Fruit fly (Drosophila melanogaster) whole organism, embryonic: Measurements from ENCODE around the gene Mical.

Experiments used
- Adf1 ChIP-seq: fragments of 200-800 bp; sonication (Bioruptor generic); IDR thresholded peaks from 2 replicates; pipeline ENCODE4 v1.3.6; 2022; ENCODE audit warnings: missing biosample characterization, missing genetic modification characterization
- Atf3 ChIP-seq: fragments of 200-800 bp; sonication (Bioruptor generic); optimal IDR thresholded peaks from 3 replicates; lab custom pipeline; 2016; ENCODE audit warnings: missing biosample characterization, missing genetic modification characterization
- CG10209 ChIP-seq: fragments of 200-800 bp; sonication (Bioruptor generic); optimal IDR thresholded peaks from 3 replicates; lab custom pipeline; 2017; ENCODE audit warnings: missing biosample characterization, mild to moderate bottlenecking, missing genetic modification characterization, missing genetic modification reagents
- CG10431 ChIP-seq: fragments of 200-800 bp; sonication (Bioruptor generic); optimal IDR thresholded peaks from 3 replicates; lab custom pipeline; 2018; ENCODE audit warnings: missing biosample characterization, mild to moderate bottlenecking, missing genetic modification characterization
- CG11247 ChIP-seq: fragments of 200-800 bp; sonication (Bioruptor generic); IDR thresholded peaks from 2 replicates; pipeline ENCODE4 v1.3.6; 2022; ENCODE audit warnings: missing biosample characterization, missing genetic modification characterization
- CG12104 ChIP-seq: fragments of 200-800 bp; sonication (Bioruptor generic); optimal IDR thresholded peaks from 3 replicates; lab custom pipeline; 2016; ENCODE audit warnings: missing biosample characterization, missing genetic modification characterization
- CG14860 ChIP-seq: fragments of 200-800 bp; sonication (Bioruptor generic); IDR thresholded peaks from 3 replicates; pipeline ENCODE4 v1.3.6; 2022; ENCODE audit warnings: missing biosample characterization, missing genetic modification characterization; ENCODE audit not compliant: partially characterized antibody
- CG16813 ChIP-seq: fragments of 200-800 bp; sonication (Bioruptor generic); IDR thresholded peaks from 3 replicates; pipeline ENCODE4 v1.3.6; 2022; ENCODE audit warnings: missing biosample characterization, missing genetic modification characterization; ENCODE audit not compliant: partially characterized antibody
- CG16815 ChIP-seq: fragments of 200-800 bp; sonication (Bioruptor generic); optimal IDR thresholded peaks from 3 replicates; lab custom pipeline; 2017; ENCODE audit warnings: missing biosample characterization, mild to moderate bottlenecking, missing genetic modification characterization
- CG1832 ChIP-seq: fragments of 200-800 bp; sonication (Bioruptor generic); optimal IDR thresholded peaks from 2 replicates; lab custom pipeline; 2017; ENCODE audit warnings: missing biosample characterization, mild to moderate bottlenecking, missing genetic modification characterization, inconsistent platforms
- CG30431 ChIP-seq: fragments of 200-800 bp; sonication (Bioruptor generic); optimal IDR thresholded peaks from 2 replicates; lab custom pipeline; 2017; ENCODE audit warnings: missing biosample characterization, missing genetic modification characterization
- CG31441 ChIP-seq: fragments of 200-800 bp; sonication (Bioruptor generic); IDR thresholded peaks from 2 replicates; pipeline ENCODE4 v1.3.6; 2022; ENCODE audit warnings: missing biosample characterization, missing genetic modification characterization
- CG32532 ChIP-seq: fragments of 200-800 bp; sonication (Bioruptor generic); IDR thresholded peaks from 2 replicates; pipeline ENCODE4 v1.3.6; 2022; ENCODE audit warnings: missing biosample characterization, missing genetic modification characterization
- CG4707 ChIP-seq: fragments of 200-800 bp; sonication (Bioruptor generic); optimal IDR thresholded peaks from 2 replicates; lab custom pipeline; 2018; ENCODE audit warnings: missing biosample characterization, mild to moderate bottlenecking, missing genetic modification characterization, moderate library complexity
- CG7928 ChIP-seq: fragments of 200-800 bp; sonication (Bioruptor generic); optimal IDR thresholded peaks from 2 replicates; lab custom pipeline; 2017; ENCODE audit warnings: missing biosample characterization, mild to moderate bottlenecking, missing genetic modification characterization
- CG9817 ChIP-seq: fragments of 200-800 bp; sonication (Bioruptor generic); optimal IDR thresholded peaks from 2 replicates; lab custom pipeline; 2018; ENCODE audit warnings: missing biosample characterization, mild to moderate bottlenecking, missing genetic modification characterization, moderate library complexity
- Dref ChIP-seq: fragments of 200-800 bp; sonication (Bioruptor generic); IDR thresholded peaks from 2 replicates; pipeline ENCODE4 v1.3.6; 2022; ENCODE audit warnings: missing biosample characterization, missing genetic modification characterization
- GATAe ChIP-seq: fragments of 200-800 bp; sonication (Bioruptor generic); conservative IDR thresholded peaks from 2 replicates; pipeline ENCODE4 v1.3.6; 2022; ENCODE audit warnings: missing biosample characterization, missing genetic modification characterization
- Hmx ChIP-seq: fragments of 200-800 bp; sonication (Bioruptor generic); optimal IDR thresholded peaks from 2 replicates; lab custom pipeline; 2016; ENCODE audit warnings: missing biosample characterization, missing genetic modification characterization
- NC2α ChIP-seq: fragments of 200-800 bp; sonication (Bioruptor generic); optimal IDR thresholded peaks from 2 replicates; lab custom pipeline; 2016; ENCODE audit warnings: missing biosample characterization, missing genetic modification characterization
- Nf-YB ChIP-seq: fragments of 200-800 bp; sonication (Bioruptor generic); optimal IDR thresholded peaks from 3 replicates; lab custom pipeline; 2019; ENCODE audit warnings: missing biosample characterization, mild to moderate bottlenecking, missing genetic modification characterization, moderate library complexity
- Nf-YC ChIP-seq: fragments of 200-800 bp; optimal IDR thresholded peaks from 3 replicates; lab custom pipeline; 2019; ENCODE audit warnings: missing biosample characterization, mild to moderate bottlenecking, missing genetic modification characterization, moderate library complexity
- Trl ChIP-seq, 3 experiments: fragments of >200 bp in 2 of 3; fragments of 200-800 bp in 1 of 3; sonication (Bioruptor generic) in 1 of 3; optimal IDR thresholded peaks; 2 replicates in 1 of 3; 3 replicates in 2 of 3; lab custom pipeline; 2016 to 2017; ENCODE audit warnings: missing biosample characterization in 1 of 3, missing genetic modification characterization in 1 of 3
- az2 ChIP-seq: fragments of 200-800 bp; sonication (Bioruptor generic); optimal IDR thresholded peaks from 3 replicates; lab custom pipeline; 2016; ENCODE audit warnings: missing biosample characterization, missing genetic modification characterization
- chinmo ChIP-seq: fragments of 200-800 bp; sonication (Bioruptor generic); IDR thresholded peaks from 4 replicates; pipeline ENCODE4 v1.3.6; 2022; ENCODE audit warnings: missing biosample characterization, missing genetic modification characterization; ENCODE audit not compliant: partially characterized antibody
- dan ChIP-seq: fragments of 200-800 bp; sonication (Bioruptor generic); IDR thresholded peaks from 2 replicates; pipeline ENCODE4 v1.3.6; 2022; ENCODE audit warnings: missing biosample characterization, missing genetic modification characterization
- danr ChIP-seq: fragments of 200-800 bp; sonication (Bioruptor generic); IDR thresholded peaks from 2 replicates; pipeline ENCODE4 v1.3.6; 2022; ENCODE audit warnings: missing biosample characterization, missing genetic modification characterization
- dimm ChIP-seq: fragments of 200-800 bp; sonication (Bioruptor generic); IDR thresholded peaks from 2 replicates; pipeline ENCODE4 v1.3.6; 2022; ENCODE audit warnings: missing biosample characterization, missing genetic modification characterization
- ewg ChIP-seq: fragments of 200-800 bp; sonication (Bioruptor generic); optimal IDR thresholded peaks from 3 replicates; lab custom pipeline; 2017; ENCODE audit warnings: mild to moderate bottlenecking, missing biosample characterization, missing genetic modification reagents, missing genetic modification characterization
- hth ChIP-seq: fragments of >200 bp; optimal IDR thresholded peaks from 2 replicates; lab custom pipeline; 2017; ENCODE audit warnings: inconsistent platforms
- insv ChIP-seq, 2 experiments: fragments of 200-800 bp; sonication (Bioruptor generic); optimal IDR thresholded peaks; 3 replicates each; lab custom pipeline; 2016 to 2018; ENCODE audit warnings: missing biosample characterization in 2 of 2, missing genetic modification characterization in 2 of 2
- nerfin-1 ChIP-seq: fragments of 200-800 bp; sonication (Bioruptor generic); optimal IDR thresholded peaks from 3 replicates; lab custom pipeline; 2019; ENCODE audit warnings: missing biosample characterization, mild to moderate bottlenecking, missing genetic modification characterization, moderate library complexity
- nerfin-2 ChIP-seq: fragments of 200-800 bp; sonication (Bioruptor generic); IDR thresholded peaks from 2 replicates; pipeline ENCODE4 v1.3.6; 2022; ENCODE audit warnings: missing biosample characterization, missing genetic modification characterization; ENCODE audit not compliant: partially characterized antibody
- odd ChIP-seq: fragments of 200-800 bp; sonication (Bioruptor generic); optimal IDR thresholded peaks from 2 replicates; lab custom pipeline; 2017; ENCODE audit warnings: missing biosample characterization, mild to moderate bottlenecking, missing genetic modification characterization
- onecut ChIP-seq: fragments of 200-800 bp; sonication (Bioruptor generic); IDR thresholded peaks from 2 replicates; pipeline ENCODE4 v1.3.6; 2022; ENCODE audit warnings: missing biosample characterization, missing genetic modification characterization
- psq ChIP-seq: fragments of 200-800 bp; sonication (Bioruptor generic); optimal IDR thresholded peaks from 2 replicates; lab custom pipeline; 2017; ENCODE audit warnings: missing biosample characterization, missing genetic modification characterization
- scrt ChIP-seq: fragments of 200-800 bp; sonication (Bioruptor generic); optimal IDR thresholded peaks from 2 replicates; lab custom pipeline; 2018; ENCODE audit warnings: missing biosample characterization, mild to moderate bottlenecking, missing genetic modification characterization, moderate library complexity
- seq ChIP-seq: fragments of 200-800 bp; sonication (Bioruptor generic); IDR thresholded peaks from 2 replicates; pipeline ENCODE4 v1.3.6; 2022; ENCODE audit warnings: missing biosample characterization, missing genetic modification characterization
- so ChIP-seq: fragments of 200-800 bp; sonication (Bioruptor generic); IDR thresholded peaks from 3 replicates; pipeline ENCODE4 v1.3.6; 2022; ENCODE audit warnings: missing biosample characterization, missing genetic modification characterization
- tx ChIP-seq: fragments of 200-800 bp; sonication (Bioruptor generic); optimal IDR thresholded peaks from 2 replicates; lab custom pipeline; 2016; ENCODE audit warnings: missing biosample characterization, missing genetic modification characterization

Mical gene

DNA sequence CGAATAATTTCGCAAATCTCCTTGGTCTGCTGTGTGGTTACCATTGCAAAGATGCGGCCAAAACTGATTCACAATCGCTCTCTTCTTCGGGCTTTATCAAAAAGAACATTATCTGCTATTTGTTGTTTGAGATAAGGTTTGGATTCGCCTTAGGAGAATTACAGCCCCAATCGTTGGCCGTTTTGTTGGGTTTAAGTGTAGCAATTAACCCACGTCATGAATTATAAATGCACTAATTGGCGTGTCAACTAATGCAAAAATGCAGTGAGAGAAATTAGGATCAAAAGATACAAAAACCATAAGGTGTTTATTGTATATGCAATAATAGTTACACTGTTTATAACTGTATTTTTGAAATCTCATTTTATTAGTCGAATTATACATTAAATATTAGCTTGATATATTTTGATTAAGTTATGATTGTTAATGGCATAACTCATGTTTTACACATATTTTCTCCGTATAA, 32.7 kb upstream of the Mical start, which contains the start of gene Alp13:
Alp13 (minus strand) TSS at position 51 of the 466 bp plus-strand sequence.
- TF ChIP-seq az2: no peak
- TF ChIP-seq CG12104 (GFP tag; lab: Kevin White, UChicago): no peak
- no peak for TF ChIP-seq CG31441 (GFP tag; lab: Robert Waterston, UW)
- TF ChIP-seq CG10431: no peak

DNA sequence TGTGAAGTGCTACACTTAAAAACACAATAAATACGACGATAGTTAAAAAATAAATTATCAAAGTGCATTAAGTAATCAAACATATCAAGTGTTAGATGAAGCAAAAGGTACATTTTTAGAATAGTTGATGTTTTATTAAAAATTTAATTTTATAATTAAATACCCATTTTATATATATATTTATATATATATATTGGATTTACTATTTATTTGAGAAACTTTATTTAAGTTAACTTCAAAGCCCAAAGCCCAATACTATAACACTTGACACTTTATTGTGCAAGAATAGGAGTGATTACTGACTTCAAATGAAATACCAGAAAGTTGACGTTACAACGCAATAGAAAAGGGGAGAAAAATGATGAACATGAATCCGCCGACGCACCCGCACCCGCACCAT, 28.1 kb upstream of the Mical start, which contains the start of gene nerfin-2:
nerfin-2 (plus strand) TSS at position 301 of the 400 bp plus-strand sequence.
- TF ChIP-seq CG30431 (no peak), CG9817 (tag; lab: Kevin White, UChicago) (no peak), insv (GFP tag; optimal IDR thresholded peaks at IDR 0.05; lab: Kevin White, UChicago) (no peak), CG4707 (GFP tag; lab: Kevin White, UChicago) (no peak), CG12104 (GFP tag; lab: Kevin White, UChicago) (no peak), Trl (optimal IDR thresholded peaks at IDR 0.05; lab: Kevin White, UChicago) (no peak), Trl (GFP tag; optimal IDR thresholded peaks at IDR 0.05; lab: Kevin White, UChicago) (no peak), psq (GFP tag; lab: Kevin White, UChicago) (no peak), Hmx (GFP tag; lab: Kevin White, UChicago) (no peak), CG14860 (GFP tag; lab: Robert Waterston, UW) (no peak), CG10209 (GFP tag; lab: Kevin White, UChicago) (no peak), CG7928 (no peak), CG16815 (GFP tag; lab: Kevin White, UChicago) (no peak), nerfin-2 (GFP tag; lab: Robert Waterston, UW) (no peak), odd (GFP tag; lab: Kevin White, UChicago) (no peak), tx (GFP tag; lab: Kevin White, UChicago) (no peak)

DNA sequence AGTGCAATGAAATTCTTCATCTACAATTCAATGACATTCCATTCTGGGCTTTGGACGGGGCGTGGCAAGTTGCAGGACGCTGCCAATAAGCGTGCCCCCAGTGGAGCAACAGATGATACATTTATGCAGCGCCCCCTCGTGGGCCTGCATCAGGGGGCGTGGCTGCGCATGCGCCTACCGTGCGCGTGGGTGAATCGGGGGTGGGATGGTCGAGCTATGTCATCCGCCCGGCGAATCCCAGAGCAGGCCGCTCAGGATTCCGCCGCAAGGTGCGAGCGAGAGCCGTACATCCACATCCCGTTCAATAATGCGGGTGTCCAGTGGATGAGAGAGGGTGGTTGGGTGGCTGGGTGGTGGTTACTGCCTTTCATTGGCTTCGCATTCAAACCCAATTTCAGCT, 27.5 kb upstream of the Mical start:
- TF ChIP-seq CG11247: no peak
- TF ChIP-seq CG16813 (GFP tag; lab: Robert Waterston, UW): 0 out of 3 replicates have a peak, but pooled peaks have one; percentile 16
- 0 out of 2 replicates have a peak, but pooled peaks have one; percentile 18 for TF ChIP-seq dan (GFP tag; lab: Robert Waterston, UW)
- TF ChIP-seq ewg (GFP tag; lab: Kevin White, UChicago): peak; percentile 95
- peak; percentile 95 for TF ChIP-seq scrt
- TF ChIP-seq so (GFP tag; lab: Robert Waterston, UW): no peak
- no peak for TF ChIP-seq GATAe (GFP tag; lab: Robert Waterston, UW)
- no peak for TF ChIP-seq hth (lab: Kevin White, UChicago)
- no peak for TF ChIP-seq danr (GFP tag; lab: Robert Waterston, UW)
- peak; percentile 96 for TF ChIP-seq Nf-YB
- TF ChIP-seq Atf3 (GFP tag; lab: Kevin White, UChicago): no peak
- TF ChIP-seq Nf-YC (tag; lab: Kevin White, UChicago): peak; percentile 97
- peak; percentile 79 for TF ChIP-seq nerfin-1
- peak; percentile 46; the same call in 1 of the 2 replicates for TF ChIP-seq seq (GFP tag; lab: Robert Waterston, UW)
- TF ChIP-seq onecut (GFP tag; lab: Robert Waterston, UW): peak; percentile 39; the same call in 1 of the 2 replicates
- no peak for TF ChIP-seq Adf1 (GFP tag; lab: Robert Waterston, UW)
- TF ChIP-seq CG1832 (GFP tag; lab: Kevin White, UChicago): peak; percentile 32
- TF ChIP-seq NC2α (GFP tag; lab: Kevin White, UChicago): no peak
- 0 out of 2 replicates have a peak, but pooled peaks have one; percentile 25 for TF ChIP-seq CG32532
- 0 out of 2 replicates have a peak, but pooled peaks have one; percentile 1 for TF ChIP-seq Dref (GFP tag; lab: Robert Waterston, UW)
- peak; percentile 63; the same call in 1 of the 4 replicates for TF ChIP-seq chinmo
- TF ChIP-seq dimm (GFP tag; lab: Robert Waterston, UW): 0 out of 2 replicates have a peak, but pooled peaks have one; percentile 12
- TF ChIP-seq, all 482 proteins: peak for 14
